Fruit fly (Drosophila melanogaster): ENCODE data around the gene CG31600.

The CG31600 gene

dm6 chr2L:21902693-21903092 is 12.5 kb downstream of the CG31600 start, which contains the start of gene CG1421:
Gene CG1421 (plus strand): TSS chr2L:21902993.
- no peak for TF ChIP-seq CG14711 (tag; optimal IDR thresholded peaks at IDR 0.05)
- no peak for TF ChIP-seq ovo (GFP tag; optimal IDR thresholded peaks at IDR 0.05)
- TF ChIP-seq CG7045 (GFP tag; optimal IDR thresholded peaks at IDR 0.05), result no peak
- no peak for TF ChIP-seq Crg-1 (GFP tag; optimal IDR thresholded peaks at IDR 0.05)
- TF ChIP-seq CG33017 (tag; optimal IDR thresholded peaks at IDR 0.05), result no peak
- TF ChIP-seq tj (GFP tag; optimal IDR thresholded peaks at IDR 0.05), result no peak
- no peak for TF ChIP-seq CG12768 (GFP tag; optimal IDR thresholded peaks at IDR 0.05)
- TF ChIP-seq bab1 (GFP tag; optimal IDR thresholded peaks at IDR 0.05), result no peak
- TF ChIP-seq Mnt (GFP tag; optimal IDR thresholded peaks at IDR 0.05), result no peak
- no peak for TF ChIP-seq Hr96 (GFP tag; optimal IDR thresholded peaks at IDR 0.05)
- TF ChIP-seq kay (GFP tag; ENCODE audit: borderline replicate concordance), result no peak
- no peak for TF ChIP-seq CG5204 (GFP tag; optimal IDR thresholded peaks at IDR 0.05)
- TF ChIP-seq cic (GFP tag; optimal IDR thresholded peaks at IDR 0.05), result no peak
- no peak for TF ChIP-seq CG11617 (GFP tag; optimal IDR thresholded peaks at IDR 0.05)
- TF ChIP-seq CG1620 (GFP tag; optimal IDR thresholded peaks at IDR 0.05), result no peak
- TF ChIP-seq pad (GFP tag; optimal IDR thresholded peaks at IDR 0.05), result no peak
- no peak for TF ChIP-seq Clk (GFP tag; optimal IDR thresholded peaks at IDR 0.05)
- no peak for TF ChIP-seq CG7101 (tag; optimal IDR thresholded peaks at IDR 0.05)
- no peak for TF ChIP-seq cnc (optimal IDR thresholded peaks at IDR 0.05)
- no peak for TF ChIP-seq toe (GFP tag; optimal IDR thresholded peaks at IDR 0.05)

- TF ChIP-seq pad (GFP tag; optimal IDR thresholded peaks at IDR 0.05), result peak; percentile 100
- TF ChIP-seq CG33017 (tag; optimal IDR thresholded peaks at IDR 0.05), result no peak
- TF ChIP-seq Hr96 (GFP tag; optimal IDR thresholded peaks at IDR 0.05), result peak; percentile 7
- no peak for TF ChIP-seq CG1620 (GFP tag; optimal IDR thresholded peaks at IDR 0.05)
- peak; percentile 35 for TF ChIP-seq ovo (GFP tag; optimal IDR thresholded peaks at IDR 0.05)
Measured at dm6 chr2L:21899001-21899715, 16.0 kb downstream of the CG31600 start.

- no peak for TF ChIP-seq CG5204 (GFP tag; optimal IDR thresholded peaks at IDR 0.05)
- no peak for TF ChIP-seq CG12768 (GFP tag; optimal IDR thresholded peaks at IDR 0.05)
- TF ChIP-seq tj (GFP tag; optimal IDR thresholded peaks at IDR 0.05), result no peak
- TF ChIP-seq CG11617 (GFP tag; optimal IDR thresholded peaks at IDR 0.05), result no peak
- no peak for TF ChIP-seq toe (GFP tag; optimal IDR thresholded peaks at IDR 0.05)
- no peak for TF ChIP-seq Hr96 (GFP tag; optimal IDR thresholded peaks at IDR 0.05)
- TF ChIP-seq kay (GFP tag; ENCODE audit: borderline replicate concordance), result no peak
- no peak for TF ChIP-seq ovo (GFP tag; optimal IDR thresholded peaks at IDR 0.05)
- no peak for TF ChIP-seq Clk (GFP tag; optimal IDR thresholded peaks at IDR 0.05)
Measured at dm6 chr2L:21898189-21898588, 17.0 kb downstream of the CG31600 start, which contains the start of gene CG11629. Gene CG11629 (minus strand): TSS chr2L:21898289.

dm6 chr2L:21896046-21896445 is 19.1 kb downstream of the CG31600 start:
- TF ChIP-seq CG7045 (GFP tag; optimal IDR thresholded peaks at IDR 0.05), result no peak
- no peak for TF ChIP-seq Clk (GFP tag; optimal IDR thresholded peaks at IDR 0.05)
- no peak for TF ChIP-seq CG1620 (GFP tag; optimal IDR thresholded peaks at IDR 0.05)
- TF ChIP-seq ovo (GFP tag; optimal IDR thresholded peaks at IDR 0.05), result no peak
- no peak for TF ChIP-seq CG7101 (tag; optimal IDR thresholded peaks at IDR 0.05)
- no peak for TF ChIP-seq CG33017 (tag; optimal IDR thresholded peaks at IDR 0.05)
- no peak for TF ChIP-seq CG14711 (tag; optimal IDR thresholded peaks at IDR 0.05)
- TF ChIP-seq Crg-1 (GFP tag; optimal IDR thresholded peaks at IDR 0.05), result no peak

dm6 chr2L:21890205-21890604 is 25.0 kb downstream of the CG31600 start:
- no peak for TF ChIP-seq CG11617 (GFP tag; optimal IDR thresholded peaks at IDR 0.05)
- no peak for TF ChIP-seq CG1620 (GFP tag; optimal IDR thresholded peaks at IDR 0.05)
- TF ChIP-seq Mnt (GFP tag; optimal IDR thresholded peaks at IDR 0.05), result no peak
- TF ChIP-seq CG12768 (GFP tag; optimal IDR thresholded peaks at IDR 0.05), result no peak
- TF ChIP-seq CG33017 (tag; optimal IDR thresholded peaks at IDR 0.05), result no peak
- no peak for TF ChIP-seq cic (GFP tag; optimal IDR thresholded peaks at IDR 0.05)
- no peak for TF ChIP-seq CG14711 (tag; optimal IDR thresholded peaks at IDR 0.05)
- no peak for TF ChIP-seq tj (GFP tag; optimal IDR thresholded peaks at IDR 0.05)
- TF ChIP-seq CG5204 (GFP tag; optimal IDR thresholded peaks at IDR 0.05), result no peak
- TF ChIP-seq toe (GFP tag; optimal IDR thresholded peaks at IDR 0.05), result no peak
- no peak for TF ChIP-seq Clk (GFP tag; optimal IDR thresholded peaks at IDR 0.05)

dm6 chr2L:21887582-21887981 is 27.6 kb downstream of the CG31600 start:
- peak; percentile 73 for TF ChIP-seq tj (GFP tag; optimal IDR thresholded peaks at IDR 0.05)
- no peak for TF ChIP-seq Hr96 (GFP tag; optimal IDR thresholded peaks at IDR 0.05)

dm6 chr2L:21886260-21886659 is 28.9 kb downstream of the CG31600 start:
- TF ChIP-seq kay (GFP tag; ENCODE audit: borderline replicate concordance), result no peak
- no peak for TF ChIP-seq toe (GFP tag; optimal IDR thresholded peaks at IDR 0.05)
- no peak for TF ChIP-seq ovo (GFP tag; optimal IDR thresholded peaks at IDR 0.05)
- TF ChIP-seq Crg-1 (GFP tag; optimal IDR thresholded peaks at IDR 0.05), result no peak
- no peak for TF ChIP-seq CG12768 (GFP tag; optimal IDR thresholded peaks at IDR 0.05)
- no peak for TF ChIP-seq CG33017 (tag; optimal IDR thresholded peaks at IDR 0.05)
- no peak for TF ChIP-seq CG5204 (GFP tag; optimal IDR thresholded peaks at IDR 0.05)

All from whole organism, adult.